Fruit fly (Drosophila melanogaster): ENCODE data around the gene wtrw.

The wtrw gene

DNA sequence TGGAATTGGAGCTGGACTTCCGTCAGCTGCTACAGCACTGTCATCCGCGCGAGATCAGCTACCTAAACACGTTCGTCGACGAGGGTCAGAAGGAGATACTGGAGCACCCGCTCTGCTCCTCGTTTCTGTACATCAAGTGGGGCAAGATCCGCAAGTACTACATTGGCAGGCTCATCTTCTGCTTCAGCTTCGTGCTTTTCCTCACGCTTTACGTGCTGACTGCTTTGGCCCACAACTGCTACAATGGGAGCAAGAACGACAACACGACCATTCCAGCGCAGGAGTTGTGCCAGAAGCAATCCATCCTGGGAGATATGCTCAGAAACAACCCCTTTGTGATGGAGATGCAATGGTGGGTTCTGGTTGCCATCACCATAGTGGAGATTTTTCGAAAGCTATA is 8.1 kb downstream of the wtrw start:
- TF ChIP-seq CG1620 (GFP tag; optimal IDR thresholded peaks at IDR 0.05) = no peak
- TF ChIP-seq pad (GFP tag; optimal IDR thresholded peaks at IDR 0.05) = no peak
- TF ChIP-seq CG33017 (tag; optimal IDR thresholded peaks at IDR 0.05) = no peak
- no peak for TF ChIP-seq Clk (GFP tag; optimal IDR thresholded peaks at IDR 0.05)
- no peak for TF ChIP-seq tj (GFP tag; optimal IDR thresholded peaks at IDR 0.05)
- no peak for TF ChIP-seq CG12768 (GFP tag; optimal IDR thresholded peaks at IDR 0.05)
- TF ChIP-seq Mnt (GFP tag; optimal IDR thresholded peaks at IDR 0.05) = no peak
- TF ChIP-seq ovo (GFP tag; optimal IDR thresholded peaks at IDR 0.05) = no peak
- no peak for TF ChIP-seq kay (GFP tag; ENCODE audit: borderline replicate concordance)
- TF ChIP-seq CG7045 (GFP tag; optimal IDR thresholded peaks at IDR 0.05) = no peak
- no peak for TF ChIP-seq cnc (optimal IDR thresholded peaks at IDR 0.05)

DNA sequence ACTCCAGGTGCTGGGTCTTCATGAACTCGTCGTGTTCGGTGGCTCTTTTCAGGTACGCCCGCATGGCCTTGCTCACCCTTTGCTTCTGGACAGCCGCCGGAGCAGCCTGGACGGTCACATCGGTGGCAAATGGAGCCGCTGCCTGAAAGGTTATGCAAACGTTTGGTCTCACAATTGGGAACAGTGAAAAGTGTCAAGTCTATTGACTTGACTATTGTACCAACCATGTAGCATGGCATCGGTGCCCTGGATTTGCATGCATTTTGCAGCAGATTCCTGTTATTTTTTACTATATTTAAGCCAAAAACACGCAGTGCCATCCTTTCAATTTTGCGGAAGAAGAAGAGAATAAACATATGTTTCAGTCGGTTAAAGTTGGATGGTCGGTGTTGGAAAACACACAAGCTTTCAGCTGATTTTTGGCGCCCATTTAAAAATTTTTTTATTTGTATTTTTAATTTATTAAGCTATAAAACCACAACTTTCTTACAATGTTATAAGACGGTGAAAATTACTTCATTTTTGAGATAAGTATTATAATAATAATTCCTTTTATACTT is 11.3 kb downstream of the wtrw start, which contains the start of gene mRpS9:
Gene mRpS9 (minus strand): TSS at position 355 of the 560 bp plus-strand sequence.
- TF ChIP-seq CG7045 (GFP tag; optimal IDR thresholded peaks at IDR 0.05) (no peak), pad (GFP tag; optimal IDR thresholded peaks at IDR 0.05) (no peak), CG33017 (tag; optimal IDR thresholded peaks at IDR 0.05) (no peak), Hr96 (GFP tag; optimal IDR thresholded peaks at IDR 0.05) (no peak), cic (GFP tag; optimal IDR thresholded peaks at IDR 0.05) (no peak), kay (GFP tag; ENCODE audit: borderline replicate concordance) (no peak), Clk (GFP tag; optimal IDR thresholded peaks at IDR 0.05) (no peak), CG5204 (GFP tag; optimal IDR thresholded peaks at IDR 0.05) (no peak), CG11617 (GFP tag; optimal IDR thresholded peaks at IDR 0.05) (no peak), CG12768 (GFP tag; optimal IDR thresholded peaks at IDR 0.05) (no peak), ovo (GFP tag; optimal IDR thresholded peaks at IDR 0.05) (no peak), Crg-1 (GFP tag; optimal IDR thresholded peaks at IDR 0.05) (no peak), tj (GFP tag; optimal IDR thresholded peaks at IDR 0.05) (no peak), bab1 (GFP tag; optimal IDR thresholded peaks at IDR 0.05) (peak; percentile 24), CG14711 (tag; optimal IDR thresholded peaks at IDR 0.05) (no peak), CG7101 (tag; optimal IDR thresholded peaks at IDR 0.05) (peak; percentile 25), toe (GFP tag; optimal IDR thresholded peaks at IDR 0.05) (no peak)

DNA sequence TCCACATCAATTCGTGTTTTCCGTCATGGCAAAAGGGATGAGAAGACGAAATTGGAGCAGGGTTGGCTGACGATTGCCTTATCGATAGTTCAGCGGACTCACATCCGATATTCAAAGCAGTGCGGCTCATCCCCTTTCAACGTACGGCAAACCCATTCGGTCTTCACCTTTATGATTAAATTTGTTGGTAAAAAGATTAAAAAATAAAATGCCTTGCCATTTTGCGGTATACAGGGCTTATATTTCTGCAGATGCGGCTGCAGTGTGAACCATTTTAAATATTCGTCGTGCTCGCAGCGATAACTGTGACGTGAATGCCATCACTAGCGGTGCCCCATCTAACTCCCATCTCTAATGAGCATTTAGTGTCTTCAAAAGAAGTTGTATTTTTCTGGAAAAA is 16.2 kb downstream of the wtrw start, which contains the start of the genes Taf7 and EMC1:
Gene Taf7 (plus strand): TSS at position 23 of the 400 bp plus-strand sequence.
Gene EMC1 (minus strand): TSS at position 53 of the 400 bp plus-strand sequence.
- TF ChIP-seq CG14711 (tag; optimal IDR thresholded peaks at IDR 0.05) (peak; percentile 36), Mnt (GFP tag; optimal IDR thresholded peaks at IDR 0.05) (peak; percentile 58), kay (GFP tag; ENCODE audit: borderline replicate concordance) (no peak), toe (GFP tag; optimal IDR thresholded peaks at IDR 0.05) (peak; percentile 73), CG11617 (GFP tag; optimal IDR thresholded peaks at IDR 0.05) (peak; percentile 30), Hr96 (GFP tag; optimal IDR thresholded peaks at IDR 0.05) (peak; percentile 66), bab1 (GFP tag; optimal IDR thresholded peaks at IDR 0.05) (peak; percentile 32), CG7101 (tag; optimal IDR thresholded peaks at IDR 0.05) (peak; percentile 31), cnc (optimal IDR thresholded peaks at IDR 0.05) (no peak), Crg-1 (GFP tag; optimal IDR thresholded peaks at IDR 0.05) (no peak), cic (GFP tag; optimal IDR thresholded peaks at IDR 0.05) (no peak), pad (GFP tag; optimal IDR thresholded peaks at IDR 0.05) (peak; percentile 19), ovo (GFP tag; optimal IDR thresholded peaks at IDR 0.05) (no peak), CG1620 (GFP tag; optimal IDR thresholded peaks at IDR 0.05) (peak; percentile 35), CG7045 (GFP tag; optimal IDR thresholded peaks at IDR 0.05) (no peak), CG33017 (tag; optimal IDR thresholded peaks at IDR 0.05) (no peak), tj (GFP tag; optimal IDR thresholded peaks at IDR 0.05) (peak; percentile 53), CG12768 (GFP tag; optimal IDR thresholded peaks at IDR 0.05) (no peak), Clk (GFP tag; optimal IDR thresholded peaks at IDR 0.05) (no peak), CG5204 (GFP tag; optimal IDR thresholded peaks at IDR 0.05) (no peak)

DNA sequence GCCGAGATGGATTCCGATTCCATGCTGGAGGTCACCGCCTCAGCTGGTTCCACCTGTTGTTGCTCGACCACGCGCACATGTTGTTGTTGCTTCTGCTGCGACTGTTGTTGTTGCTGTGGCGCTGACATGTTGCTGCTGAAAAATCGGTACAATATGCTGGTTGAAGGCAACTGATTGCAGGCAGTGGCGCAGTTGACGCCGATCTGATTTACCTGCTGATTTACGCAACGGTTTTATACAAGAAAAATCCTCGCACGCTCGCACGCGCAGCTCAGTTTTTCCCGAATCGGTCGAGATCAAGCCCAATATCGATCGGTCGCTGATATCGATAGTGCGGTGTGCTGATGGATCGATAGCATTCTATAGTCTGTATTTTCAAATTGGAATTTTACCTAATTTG is 20.4 kb downstream of the wtrw start, which contains the start of gene Prat:
Gene Prat (minus strand): TSS at position 298 of the 400 bp plus-strand sequence.
- TF ChIP-seq bab1 (GFP tag; optimal IDR thresholded peaks at IDR 0.05) (peak; percentile 33), Mnt (GFP tag; optimal IDR thresholded peaks at IDR 0.05) (peak; percentile 81), tj (GFP tag; optimal IDR thresholded peaks at IDR 0.05) (no peak)

DNA sequence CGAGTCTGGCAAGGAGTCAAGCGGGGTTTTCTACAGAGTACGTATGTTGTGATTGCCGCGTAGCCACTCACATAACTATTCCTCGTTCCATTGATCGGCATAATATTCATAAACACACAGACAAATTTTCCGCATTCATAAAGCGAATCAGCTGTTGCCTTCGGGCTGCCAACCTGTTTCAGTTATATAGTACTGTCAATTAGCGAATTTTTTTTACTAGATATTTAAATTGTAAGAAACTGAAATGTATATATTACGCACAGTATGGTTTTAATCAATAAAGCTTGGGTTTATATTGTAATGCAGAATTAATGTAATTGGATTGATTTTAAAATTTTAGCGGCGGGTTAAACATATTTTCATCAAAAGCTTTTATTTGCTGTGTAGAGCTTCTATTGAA is 22.0 kb downstream of the wtrw start, which contains the start of gene Rfk:
Gene Rfk (minus strand): TSS at position 152 of the 400 bp plus-strand sequence.
- peak; percentile 26 for TF ChIP-seq CG11617 (GFP tag; optimal IDR thresholded peaks at IDR 0.05)
- peak; percentile 95 for TF ChIP-seq cic (GFP tag; optimal IDR thresholded peaks at IDR 0.05)
- peak; percentile 39 for TF ChIP-seq CG7101 (tag; optimal IDR thresholded peaks at IDR 0.05)
- no peak for TF ChIP-seq CG33017 (tag; optimal IDR thresholded peaks at IDR 0.05)
- TF ChIP-seq Crg-1 (GFP tag; optimal IDR thresholded peaks at IDR 0.05) = peak; percentile 33
- peak; percentile 42 for TF ChIP-seq Mnt (GFP tag; optimal IDR thresholded peaks at IDR 0.05)
- TF ChIP-seq bab1 (GFP tag; optimal IDR thresholded peaks at IDR 0.05) = peak; percentile 35
- TF ChIP-seq ovo (GFP tag; optimal IDR thresholded peaks at IDR 0.05) = no peak
- TF ChIP-seq CG14711 (tag; optimal IDR thresholded peaks at IDR 0.05) = no peak
- TF ChIP-seq tj (GFP tag; optimal IDR thresholded peaks at IDR 0.05) = peak; percentile 55
- no peak for TF ChIP-seq CG1620 (GFP tag; optimal IDR thresholded peaks at IDR 0.05)
- TF ChIP-seq CG12768 (GFP tag; optimal IDR thresholded peaks at IDR 0.05) = peak; percentile 55

DNA sequence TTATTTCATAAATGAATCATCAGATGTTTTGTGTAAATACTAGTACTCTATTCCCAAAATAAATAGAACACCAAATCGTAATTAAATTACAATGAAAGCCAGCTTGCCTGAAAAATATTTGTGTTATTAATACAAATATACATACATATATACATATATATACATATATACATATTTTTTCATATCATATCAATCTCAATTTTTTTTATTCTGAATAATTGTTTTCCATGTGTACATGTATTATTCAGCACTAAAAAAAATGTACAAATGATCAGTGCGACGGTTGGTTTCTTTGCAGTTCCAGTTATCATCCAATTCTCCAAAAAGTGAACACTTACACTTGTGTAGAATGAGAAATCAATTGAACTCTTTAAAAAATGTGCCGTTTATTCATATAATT is 22.4 kb downstream of the wtrw start, which contains the start of gene kipf:
Gene kipf (plus strand): TSS at position 301 of the 400 bp plus-strand sequence.
- no peak for TF ChIP-seq kay (GFP tag; ENCODE audit: borderline replicate concordance)
- peak; percentile 50 for TF ChIP-seq pad (GFP tag; optimal IDR thresholded peaks at IDR 0.05)
- no peak for TF ChIP-seq tj (GFP tag; optimal IDR thresholded peaks at IDR 0.05)
- TF ChIP-seq CG7101 (tag; optimal IDR thresholded peaks at IDR 0.05) = no peak
- TF ChIP-seq CG11617 (GFP tag; optimal IDR thresholded peaks at IDR 0.05) = no peak
- TF ChIP-seq toe (GFP tag; optimal IDR thresholded peaks at IDR 0.05) = no peak
- no peak for TF ChIP-seq cic (GFP tag; optimal IDR thresholded peaks at IDR 0.05)
- TF ChIP-seq CG1620 (GFP tag; optimal IDR thresholded peaks at IDR 0.05) = no peak
- no peak for TF ChIP-seq Crg-1 (GFP tag; optimal IDR thresholded peaks at IDR 0.05)
- no peak for TF ChIP-seq CG33017 (tag; optimal IDR thresholded peaks at IDR 0.05)
- TF ChIP-seq ovo (GFP tag; optimal IDR thresholded peaks at IDR 0.05) = peak; percentile 67
- no peak for TF ChIP-seq CG7045 (GFP tag; optimal IDR thresholded peaks at IDR 0.05)

Data from whole organism, adult.